ENCODE assay signal across 2 fruit fly cellular contexts in genomic region chr3R:9608206-9608605, dm6.
TF ChIP-seq lines count a peak whose summit lies in the region.

No protein-coding gene starts in this region.

- TF ChIP-seq CTCF in whole organism, embryonic (GFP tag; optimal IDR thresholded peaks at IDR 0.05; lab: Kevin White, UChicago), result no peak

TF ChIP-seq in whole organism, embryonic, 481 proteins besides CTCF, POLR2A, EP300 and RAD21:
- peak; percentile 68; the same call in 2 of the 3 replicates for TF ChIP-seq CG14860 (GFP tag; IDR thresholded peaks at IDR 0.05; lab: Robert Waterston, UW; ENCODE audit: partially characterized antibody)
- TF ChIP-seq tna (GFP tag; IDR thresholded peaks at IDR 0.05; lab: Robert Waterston, UW; ENCODE audit: partially characterized antibody), result peak; percentile 78
- no peak for TF ChIP-seq unpg (GFP tag; optimal IDR thresholded peaks at IDR 0.05; lab: Kevin White, UChicago)
- TF ChIP-seq Scr (GFP tag; IDR thresholded peaks at IDR 0.05; lab: Robert Waterston, UW; ENCODE audit: partially characterized antibody), result peak; percentile 48; the same call in 1 of the 2 replicates
- TF ChIP-seq Pdp1 (GFP tag; optimal IDR thresholded peaks at IDR 0.05; lab: Kevin White, UChicago), result peak in 1 of 2 experiments; percentile 67
- peak; percentile 60 for TF ChIP-seq CG16813 (GFP tag; IDR thresholded peaks at IDR 0.05; lab: Robert Waterston, UW; ENCODE audit: partially characterized antibody)
- 0 out of 4 replicates have a peak, but pooled peaks have one; percentile 19 for TF ChIP-seq Dll (GFP tag; IDR thresholded peaks at IDR 0.05; lab: Robert Waterston, UW; ENCODE audit: partially characterized antibody)
- TF ChIP-seq Sox100B (GFP tag; optimal IDR thresholded peaks at IDR 0.05; lab: Kevin White, UChicago), result no peak
- peak; percentile 17 for TF ChIP-seq Med (GFP tag; lab: Kevin White, UChicago)
- TF ChIP-seq bbx (GFP tag; IDR thresholded peaks at IDR 0.05; lab: Robert Waterston, UW; ENCODE audit: partially characterized antibody), result peak; percentile 31; the same call in 1 of the 2 replicates
- TF ChIP-seq hb (GFP tag; IDR thresholded peaks at IDR 0.05; lab: Robert Waterston, UW; ENCODE audit: partially characterized antibody), result 0 out of 3 replicates have a peak, but pooled peaks have one; percentile 20
- no peak for TF ChIP-seq CG4854 (GFP tag; optimal IDR thresholded peaks at IDR 0.05; lab: Kevin White, UChicago)
- peak; percentile 40; the same call in 1 of the 2 replicates for TF ChIP-seq Bgb (GFP tag; IDR thresholded peaks at IDR 0.05; lab: Robert Waterston, UW; ENCODE audit: partially characterized antibody)
- TF ChIP-seq vnd (GFP tag; IDR thresholded peaks at IDR 0.05; lab: Robert Waterston, UW; ENCODE audit: partially characterized antibody), result peak; percentile 50; the same call in 2 of the 3 replicates
- TF ChIP-seq nerfin-2 (GFP tag; IDR thresholded peaks at IDR 0.05; lab: Robert Waterston, UW; ENCODE audit: partially characterized antibody), result peak; percentile 62
- 0 out of 2 replicates have a peak, but pooled peaks have one; percentile 15 for TF ChIP-seq Drgx (GFP tag; IDR thresholded peaks at IDR 0.05; lab: Robert Waterston, UW)
- TF ChIP-seq CG11093 (GFP tag; IDR thresholded peaks at IDR 0.05; lab: Robert Waterston, UW), result no peak
- peak; percentile 58; the same call in 1 of the 3 replicates for TF ChIP-seq CG7963 (GFP tag; IDR thresholded peaks at IDR 0.05; lab: Robert Waterston, UW; ENCODE audit: partially characterized antibody)
- peak; percentile 87 for TF ChIP-seq HLH4C (GFP tag; IDR thresholded peaks at IDR 0.05; lab: Robert Waterston, UW; ENCODE audit: partially characterized antibody)

TF ChIP-seq in whole organism, prepupa, 60 proteins besides CTCF, POLR2A, EP300 and RAD21:
- TF ChIP-seq fkh (GFP tag; optimal IDR thresholded peaks at IDR 0.05; lab: Kevin White, UChicago) (no peak), Hr39 (GFP tag; optimal IDR thresholded peaks at IDR 0.05; lab: Kevin White, UChicago) (no peak), CG32006 (GFP tag; optimal IDR thresholded peaks at IDR 0.05; lab: Kevin White, UChicago) (peak; percentile 23)
